Fruit fly (Drosophila melanogaster) whole organism, embryonic: ENCODE data around the gene Kap3.

Source experiments
- BtbVII ChIP-seq: fragments of 200-800 bp; sonication (Bioruptor generic); optimal IDR thresholded peaks from 3 replicates; lab custom pipeline; 2017; ENCODE audit warnings: missing biosample characterization, mild to moderate bottlenecking, missing genetic modification characterization
- CG10267 ChIP-seq: fragments of 200-800 bp; sonication (Bioruptor generic); optimal IDR thresholded peaks from 2 replicates; lab custom pipeline; 2018; ENCODE audit warnings: missing biosample characterization, mild to moderate bottlenecking, missing genetic modification characterization, moderate library complexity
- CG10431 ChIP-seq: fragments of 200-800 bp; sonication (Bioruptor generic); optimal IDR thresholded peaks from 3 replicates; lab custom pipeline; 2018; ENCODE audit warnings: missing biosample characterization, mild to moderate bottlenecking, missing genetic modification characterization
- CG11504 ChIP-seq: fragments of 200-800 bp; sonication (Bioruptor generic); optimal IDR thresholded peaks from 3 replicates; lab custom pipeline; 2019; ENCODE audit warnings: missing biosample characterization, mild to moderate bottlenecking, missing genetic modification characterization, moderate library complexity
- CG12391 ChIP-seq: fragments of 200-800 bp; sonication (Bioruptor generic); optimal IDR thresholded peaks from 3 replicates; lab custom pipeline; 2018; ENCODE audit warnings: missing biosample characterization, mild to moderate bottlenecking, missing genetic modification characterization, moderate library complexity
- CG12659 ChIP-seq: fragments of 200-800 bp; sonication (Bioruptor generic); optimal IDR thresholded peaks from 3 replicates; lab custom pipeline; 2017; ENCODE audit warnings: mild to moderate bottlenecking, missing biosample characterization, missing genetic modification reagents, missing genetic modification characterization
- CG14965 ChIP-seq: fragments of 200-800 bp; sonication (Bioruptor generic); optimal IDR thresholded peaks from 2 replicates; lab custom pipeline; 2016; ENCODE audit warnings: missing biosample characterization, missing genetic modification characterization, borderline replicate concordance
- CG1602 ChIP-seq: fragments of 200-800 bp; sonication (Bioruptor generic); optimal IDR thresholded peaks from 3 replicates; lab custom pipeline; 2016; ENCODE audit warnings: missing biosample characterization, missing genetic modification characterization
- CG2116 ChIP-seq: fragments of 200-800 bp; sonication (Bioruptor generic); optimal IDR thresholded peaks from 3 replicates; lab custom pipeline; 2018; ENCODE audit warnings: missing biosample characterization, mild to moderate bottlenecking, missing genetic modification characterization
- CG2120 ChIP-seq: fragments of 200-800 bp; sonication (Bioruptor generic); optimal IDR thresholded peaks from 3 replicates; lab custom pipeline; 2016; ENCODE audit warnings: missing biosample characterization, missing genetic modification characterization
- CG2678 ChIP-seq: fragments of 200-800 bp; sonication (Bioruptor generic); optimal IDR thresholded peaks from 3 replicates; lab custom pipeline; 2019; ENCODE audit warnings: missing biosample characterization, mild to moderate bottlenecking, missing genetic modification characterization, moderate library complexity
- CG30020 ChIP-seq: fragments of 200-800 bp; optimal IDR thresholded peaks from 2 replicates; lab custom pipeline; 2019; ENCODE audit warnings: missing biosample characterization, mild to moderate bottlenecking, missing genetic modification characterization, moderate library complexity
- CG4820 ChIP-seq: fragments of 200-800 bp; sonication (Bioruptor generic); optimal IDR thresholded peaks from 3 replicates; lab custom pipeline; 2016; ENCODE audit warnings: missing biosample characterization, missing genetic modification characterization
- CG5953 ChIP-seq: fragments of 200-800 bp; sonication (Bioruptor generic); IDR thresholded peaks from 2 replicates; pipeline ENCODE4 v1.3.6; 2022; ENCODE audit warnings: missing biosample characterization, missing genetic modification characterization
- CG7271 ChIP-seq: fragments of 200-800 bp; sonication (Bioruptor generic); optimal IDR thresholded peaks from 2 replicates; lab custom pipeline; 2018; ENCODE audit warnings: missing biosample characterization, mild to moderate bottlenecking, missing genetic modification characterization, moderate library complexity
- CG7357 ChIP-seq: fragments of 200-800 bp; sonication (Bioruptor generic); IDR thresholded peaks from 3 replicates; pipeline ENCODE4 v1.3.6; 2022; ENCODE audit warnings: missing biosample characterization, missing genetic modification characterization
- CrebB ChIP-seq: fragments of 200-800 bp; sonication (Bioruptor generic); optimal IDR thresholded peaks from 3 replicates; lab custom pipeline; 2018; ENCODE audit warnings: missing biosample characterization, mild to moderate bottlenecking, missing genetic modification characterization
- D19B ChIP-seq: fragments of 200-800 bp; sonication (Bioruptor generic); optimal IDR thresholded peaks from 2 replicates; lab custom pipeline; 2017; ENCODE audit warnings: missing biosample characterization, mild to moderate bottlenecking, missing genetic modification characterization
- Doc2 ChIP-seq: fragments of 200-800 bp; sonication (Bioruptor generic); IDR thresholded peaks from 2 replicates; pipeline ENCODE4 v1.3.6; 2022; ENCODE audit warnings: missing biosample characterization, missing genetic modification characterization
- Dref ChIP-seq: fragments of 200-800 bp; sonication (Bioruptor generic); IDR thresholded peaks from 2 replicates; pipeline ENCODE4 v1.3.6; 2022; ENCODE audit warnings: missing biosample characterization, missing genetic modification characterization
- Gug ChIP-seq: fragments of 200-800 bp; sonication (Bioruptor generic); IDR thresholded peaks from 4 replicates; pipeline ENCODE4 v1.3.6; 2022; ENCODE audit warnings: missing biosample characterization, missing genetic modification characterization
- HLH54F ChIP-seq: fragments of 200-800 bp; sonication (Bioruptor generic); optimal IDR thresholded peaks from 3 replicates; lab custom pipeline; 2016; ENCODE audit warnings: missing biosample characterization, missing genetic modification characterization
- Lim3 ChIP-seq: fragments of 200-800 bp; sonication (Bioruptor generic); IDR thresholded peaks from 2 replicates; pipeline ENCODE4 v1.3.6; 2022; ENCODE audit warnings: missing biosample characterization, missing genetic modification characterization
- Max ChIP-seq: fragments of 200-800 bp; sonication (Bioruptor generic); optimal IDR thresholded peaks from 2 replicates; lab custom pipeline; 2016; ENCODE audit warnings: missing biosample characterization, mild to moderate bottlenecking, missing genetic modification characterization
- NC2α ChIP-seq: fragments of 200-800 bp; sonication (Bioruptor generic); optimal IDR thresholded peaks from 2 replicates; lab custom pipeline; 2016; ENCODE audit warnings: missing biosample characterization, missing genetic modification characterization
- NK7.1 ChIP-seq: fragments of 200-800 bp; sonication (Bioruptor generic); optimal IDR thresholded peaks from 3 replicates; lab custom pipeline; 2016; ENCODE audit warnings: missing biosample characterization, missing genetic modification characterization
- Nf-YA ChIP-seq: fragments of 200-800 bp; sonication (Bioruptor generic); IDR thresholded peaks from 2 replicates; pipeline ENCODE4 v1.3.6; 2022; ENCODE audit warnings: missing biosample characterization, missing genetic modification characterization
- NfI ChIP-seq: fragments of 200-800 bp; sonication (Bioruptor generic); optimal IDR thresholded peaks from 3 replicates; lab custom pipeline; 2018; ENCODE audit warnings: missing biosample characterization, mild to moderate bottlenecking, missing genetic modification characterization, moderate library complexity
- PHDP ChIP-seq: fragments of 200-800 bp; sonication (Bioruptor generic); optimal IDR thresholded peaks from 3 replicates; lab custom pipeline; 2018; ENCODE audit warnings: missing biosample characterization, mild to moderate bottlenecking, missing genetic modification characterization, moderate library complexity
- Rx ChIP-seq: fragments of 200-800 bp; sonication (Bioruptor generic); IDR thresholded peaks from 2 replicates; pipeline ENCODE4 v1.3.6; 2022; ENCODE audit warnings: missing biosample characterization, missing genetic modification characterization
- Xbp1 ChIP-seq: fragments of 200-800 bp; sonication (Bioruptor generic); optimal IDR thresholded peaks from 3 replicates; lab custom pipeline; 2016; ENCODE audit warnings: missing biosample characterization, mild to moderate bottlenecking, missing genetic modification characterization
- cato ChIP-seq: fragments of 200-800 bp; sonication (Bioruptor generic); optimal IDR thresholded peaks from 2 replicates; lab custom pipeline; 2016; ENCODE audit warnings: missing biosample characterization, missing genetic modification characterization, borderline replicate concordance
- crc ChIP-seq: fragments of 200-800 bp; sonication (Bioruptor generic); optimal IDR thresholded peaks from 2 replicates; lab custom pipeline; 2016; ENCODE audit warnings: missing biosample characterization, missing genetic modification characterization
- cwo ChIP-seq: fragments of 200-800 bp; sonication (Bioruptor generic); optimal IDR thresholded peaks from 3 replicates; lab custom pipeline; 2017; ENCODE audit warnings: missing biosample characterization, missing genetic modification characterization, mild to moderate bottlenecking, moderate library complexity, missing genetic modification reagents
- fd3F ChIP-seq: fragments of 200-800 bp; sonication (Bioruptor generic); optimal IDR thresholded peaks from 2 replicates; lab custom pipeline; 2018; ENCODE audit warnings: missing biosample characterization, mild to moderate bottlenecking, missing genetic modification characterization, moderate library complexity
- gcm2 ChIP-seq: fragments of 200-800 bp; sonication (Bioruptor generic); optimal IDR thresholded peaks from 2 replicates; lab custom pipeline; 2016; ENCODE audit warnings: missing biosample characterization, missing genetic modification characterization
- gem ChIP-seq: fragments of 200-800 bp; sonication (Bioruptor generic); optimal IDR thresholded peaks from 2 replicates; lab custom pipeline; 2019; ENCODE audit warnings: missing biosample characterization, mild to moderate bottlenecking, missing genetic modification characterization, moderate library complexity
- jigr1 ChIP-seq: fragments of 200-800 bp; sonication (Bioruptor generic); IDR thresholded peaks from 3 replicates; pipeline ENCODE4 v1.3.6; 2022; ENCODE audit warnings: missing biosample characterization, missing genetic modification characterization
- jing ChIP-seq: fragments of 200-800 bp; sonication (Bioruptor generic); optimal IDR thresholded peaks from 2 replicates; lab custom pipeline; 2018; ENCODE audit warnings: missing biosample characterization, mild to moderate bottlenecking, missing genetic modification characterization
- kay ChIP-seq: fragments of 200-800 bp; sonication (Bioruptor generic); optimal IDR thresholded peaks from 2 replicates; lab custom pipeline; 2016; ENCODE audit warnings: missing biosample characterization, missing genetic modification characterization
- mirr ChIP-seq: fragments of 200-800 bp; sonication (Bioruptor generic); optimal IDR thresholded peaks from 3 replicates; lab custom pipeline; 2018; ENCODE audit warnings: missing biosample characterization, mild to moderate bottlenecking, missing genetic modification characterization
- nerfin-1 ChIP-seq: fragments of 200-800 bp; sonication (Bioruptor generic); optimal IDR thresholded peaks from 3 replicates; lab custom pipeline; 2019; ENCODE audit warnings: missing biosample characterization, mild to moderate bottlenecking, missing genetic modification characterization, moderate library complexity
- phol ChIP-seq: fragments of 200-800 bp; sonication (Bioruptor generic); optimal IDR thresholded peaks from 3 replicates; lab custom pipeline; 2018; ENCODE audit warnings: missing biosample characterization, mild to moderate bottlenecking, missing genetic modification characterization, moderate library complexity
- pzg ChIP-seq: fragments of 200-800 bp; sonication (Bioruptor generic); optimal IDR thresholded peaks from 3 replicates; lab custom pipeline; 2018; ENCODE audit warnings: missing biosample characterization, mild to moderate bottlenecking, missing genetic modification characterization, moderate library complexity
- rib ChIP-seq: fragments of 200-800 bp; sonication (Bioruptor generic); IDR thresholded peaks from 2 replicates; pipeline ENCODE4 v1.3.6; 2022; ENCODE audit warnings: missing biosample characterization, missing genetic modification characterization
- row ChIP-seq: fragments of 200-800 bp; sonication (Bioruptor generic); IDR thresholded peaks from 3 replicates; pipeline ENCODE4 v1.3.6; 2022; ENCODE audit warnings: missing biosample characterization, missing genetic modification characterization
- seq ChIP-seq: fragments of 200-800 bp; sonication (Bioruptor generic); IDR thresholded peaks from 2 replicates; pipeline ENCODE4 v1.3.6; 2022; ENCODE audit warnings: missing biosample characterization, missing genetic modification characterization
- sr ChIP-seq: fragments of 200-800 bp; sonication (Bioruptor generic); IDR thresholded peaks from 3 replicates; pipeline ENCODE4 v1.3.6; 2022; ENCODE audit warnings: missing biosample characterization, missing genetic modification characterization
- trem ChIP-seq: fragments of 200-800 bp; optimal IDR thresholded peaks from 3 replicates; lab custom pipeline; 2019; ENCODE audit warnings: missing biosample characterization, mild to moderate bottlenecking, missing genetic modification characterization, moderate library complexity
- ttk ChIP-seq: fragments of 200-800 bp; sonication (Bioruptor generic); IDR thresholded peaks from 2 replicates; pipeline ENCODE4 v2.1.2; 2022; ENCODE audit warnings: missing biosample characterization, missing genetic modification characterization
- vvl ChIP-seq: fragments of 200-800 bp; sonication (Bioruptor generic); IDR thresholded peaks from 2 replicates; pipeline ENCODE4 v1.3.6; 2022; ENCODE audit warnings: missing biosample characterization, missing genetic modification characterization
- zen ChIP-seq: fragments of 200-800 bp; sonication (Bioruptor generic); optimal IDR thresholded peaks from 3 replicates; lab custom pipeline; 2018; ENCODE audit warnings: missing biosample characterization, mild to moderate bottlenecking, missing genetic modification characterization, moderate library complexity

The Kap3 gene

DNA sequence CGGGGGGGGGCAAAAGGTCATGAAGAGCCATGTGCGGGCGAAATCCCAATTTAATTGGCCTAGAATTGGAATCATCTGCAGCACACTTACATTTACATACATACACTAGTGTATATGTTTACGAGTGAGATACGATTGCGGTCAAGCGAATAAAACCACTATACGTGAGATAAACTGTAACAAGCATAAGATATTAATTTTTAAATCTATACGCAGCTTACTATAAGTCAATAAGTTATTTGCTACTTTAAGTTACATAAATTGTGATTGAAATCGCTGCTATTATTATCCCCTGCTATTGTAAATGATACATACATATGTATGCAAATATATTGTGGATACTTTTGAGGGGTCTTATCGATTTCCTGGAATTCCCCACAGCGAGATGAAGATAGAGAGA, 39.3 kb upstream of the Kap3 start (continued):
- TF ChIP-seq jing (GFP tag; lab: Kevin White, UChicago): no peak
- no peak for TF ChIP-seq CG2116 (GFP tag; lab: Kevin White, UChicago)
- TF ChIP-seq zen (tag; lab: Kevin White, UChicago): no peak
- no peak for TF ChIP-seq CG1602
- TF ChIP-seq CG7357: no peak
- TF ChIP-seq CG4820 (GFP tag; lab: Kevin White, UChicago): no peak
- peak; percentile 67 for TF ChIP-seq CG11504 (tag; lab: Kevin White, UChicago)
- no peak for TF ChIP-seq nerfin-1 (tag; lab: Kevin White, UChicago)
- no peak for TF ChIP-seq rib (GFP tag; lab: Robert Waterston, UW)
- TF ChIP-seq CG2678: peak; percentile 72
- peak; percentile 39 for TF ChIP-seq CG2120
- TF ChIP-seq crc (GFP tag; lab: Kevin White, UChicago): no peak
- TF ChIP-seq Nf-YA (GFP tag; lab: Robert Waterston, UW): no peak
- no peak for TF ChIP-seq CG10431
- no peak for TF ChIP-seq CG14965 (GFP tag; lab: Kevin White, UChicago)
- TF ChIP-seq phol (tag; lab: Kevin White, UChicago): peak; percentile 24
- TF ChIP-seq Doc2: no peak
- TF ChIP-seq CrebB (tag; lab: Kevin White, UChicago): peak; percentile 21
- no peak for TF ChIP-seq HLH54F (GFP tag; lab: Kevin White, UChicago)
- no peak for TF ChIP-seq BtbVII (GFP tag; lab: Kevin White, UChicago)
- peak; percentile 45 for TF ChIP-seq cwo
- peak; percentile 79 for TF ChIP-seq row (GFP tag; lab: Robert Waterston, UW)
- TF ChIP-seq Gug: no peak
- peak; percentile 57 for TF ChIP-seq PHDP (tag; lab: Kevin White, UChicago)
- TF ChIP-seq kay (GFP tag; lab: Kevin White, UChicago): no peak
- no peak for TF ChIP-seq CG12659
- TF ChIP-seq CG30020 (tag; lab: Kevin White, UChicago): no peak
- 0 out of 2 replicates have a peak, but pooled peaks have one; percentile 35 for TF ChIP-seq CG5953 (GFP tag; lab: Robert Waterston, UW)
- TF ChIP-seq cato: no peak
- peak; percentile 40 for TF ChIP-seq CG12391 (tag; lab: Kevin White, UChicago)
- peak; percentile 31 for TF ChIP-seq fd3F (GFP tag; lab: Kevin White, UChicago)
- peak; percentile 46 for TF ChIP-seq NfI (GFP tag; lab: Kevin White, UChicago)
- TF ChIP-seq mirr (GFP tag; lab: Kevin White, UChicago): peak; percentile 28
- no peak for TF ChIP-seq trem (tag; lab: Kevin White, UChicago)
- peak; percentile 52; the same call in 1 of the 2 replicates for TF ChIP-seq ttk (GFP tag; lab: Robert Waterston, UW)
- TF ChIP-seq pzg (GFP tag; lab: Kevin White, UChicago): no peak
- peak; percentile 19 for TF ChIP-seq Xbp1 (GFP tag; lab: Kevin White, UChicago)
- TF ChIP-seq Lim3 (GFP tag; lab: Robert Waterston, UW): no peak
- no peak for TF ChIP-seq Max (GFP tag; lab: Kevin White, UChicago)
- TF ChIP-seq Dref: no peak
- no peak for TF ChIP-seq CG7271
- no peak for TF ChIP-seq gcm2
- no peak for TF ChIP-seq NC2α
- peak; percentile 16; the same call in 1 of the 3 replicates for TF ChIP-seq sr (GFP tag; lab: Robert Waterston, UW)
- TF ChIP-seq vvl: peak; percentile 65
- TF ChIP-seq gem (tag; lab: Kevin White, UChicago): peak; percentile 55
- TF ChIP-seq Rx (GFP tag; lab: Robert Waterston, UW): no peak
- no peak for TF ChIP-seq jigr1
- no peak for TF ChIP-seq D19B (GFP tag; lab: Kevin White, UChicago)
- peak; percentile 68 for TF ChIP-seq seq (GFP tag; lab: Robert Waterston, UW)
- peak; percentile 10 for TF ChIP-seq CG10267 (tag; lab: Kevin White, UChicago)
- no peak for TF ChIP-seq NK7.1 (GFP tag; lab: Kevin White, UChicago)
